Fruit fly (Drosophila melanogaster): ENCODE measurements around the gene betaTub85D.

betaTub85D gene

DNA sequence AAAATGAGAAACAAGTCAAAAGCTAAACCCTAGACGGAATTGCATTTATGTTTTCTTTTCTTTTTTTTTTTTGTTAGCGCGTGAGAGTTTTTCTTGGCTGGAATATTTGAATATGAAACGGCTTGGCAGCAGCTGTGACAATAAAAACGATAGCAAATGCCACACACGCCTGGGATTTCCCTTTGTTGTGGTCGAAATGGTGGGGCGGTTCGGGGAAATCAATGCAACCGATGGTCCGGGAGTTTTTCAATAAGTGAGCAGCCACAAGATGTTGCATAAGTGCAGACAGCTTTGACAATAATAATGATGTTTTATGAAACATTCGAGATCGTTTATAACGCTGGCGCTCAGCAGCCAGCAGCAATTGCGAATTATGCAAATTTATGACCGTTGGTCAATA, 33.3 kb downstream of the betaTub85D start:
- no peak for TF ChIP-seq CG7101 (tag; optimal IDR thresholded peaks at IDR 0.05)
- no peak for TF ChIP-seq ovo (GFP tag; optimal IDR thresholded peaks at IDR 0.05)
- no peak for TF ChIP-seq CG11617 (GFP tag; optimal IDR thresholded peaks at IDR 0.05)
- no peak for TF ChIP-seq cic (GFP tag; optimal IDR thresholded peaks at IDR 0.05)
- no peak for TF ChIP-seq CG1620 (GFP tag; optimal IDR thresholded peaks at IDR 0.05)
- TF ChIP-seq toe (GFP tag; optimal IDR thresholded peaks at IDR 0.05): no peak
- TF ChIP-seq pad (GFP tag; optimal IDR thresholded peaks at IDR 0.05): no peak
- no peak for TF ChIP-seq CG5204 (GFP tag; optimal IDR thresholded peaks at IDR 0.05)
- no peak for TF ChIP-seq CG33017 (tag; optimal IDR thresholded peaks at IDR 0.05)
- no peak for TF ChIP-seq Clk (GFP tag; optimal IDR thresholded peaks at IDR 0.05)
- TF ChIP-seq CG12768 (GFP tag; optimal IDR thresholded peaks at IDR 0.05): no peak

DNA sequence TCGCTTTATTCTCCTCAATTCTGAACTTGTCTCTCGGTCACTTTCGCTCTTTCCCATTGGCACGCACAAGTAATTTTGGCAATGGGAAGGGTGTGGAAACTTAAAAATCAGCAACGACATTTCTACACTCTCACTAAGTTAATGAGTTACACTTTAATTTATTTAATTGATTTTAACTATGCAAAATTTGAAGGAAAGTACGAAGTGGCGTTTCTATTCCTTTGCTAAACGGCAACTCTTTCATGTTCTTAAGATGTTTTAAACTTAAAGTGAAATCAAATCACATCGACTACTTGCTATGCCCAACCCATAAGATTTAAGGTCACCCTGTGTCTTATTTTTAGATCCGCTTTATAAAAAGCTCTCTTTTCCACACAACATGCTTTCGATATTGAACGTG, 39.7 kb downstream of the betaTub85D start:
- peak; percentile 23 for TF ChIP-seq CG11617 (GFP tag; optimal IDR thresholded peaks at IDR 0.05)
- no peak for TF ChIP-seq CG1620 (GFP tag; optimal IDR thresholded peaks at IDR 0.05)
- peak; percentile 79 for TF ChIP-seq kay (GFP tag; ENCODE audit: borderline replicate concordance)

DNA sequence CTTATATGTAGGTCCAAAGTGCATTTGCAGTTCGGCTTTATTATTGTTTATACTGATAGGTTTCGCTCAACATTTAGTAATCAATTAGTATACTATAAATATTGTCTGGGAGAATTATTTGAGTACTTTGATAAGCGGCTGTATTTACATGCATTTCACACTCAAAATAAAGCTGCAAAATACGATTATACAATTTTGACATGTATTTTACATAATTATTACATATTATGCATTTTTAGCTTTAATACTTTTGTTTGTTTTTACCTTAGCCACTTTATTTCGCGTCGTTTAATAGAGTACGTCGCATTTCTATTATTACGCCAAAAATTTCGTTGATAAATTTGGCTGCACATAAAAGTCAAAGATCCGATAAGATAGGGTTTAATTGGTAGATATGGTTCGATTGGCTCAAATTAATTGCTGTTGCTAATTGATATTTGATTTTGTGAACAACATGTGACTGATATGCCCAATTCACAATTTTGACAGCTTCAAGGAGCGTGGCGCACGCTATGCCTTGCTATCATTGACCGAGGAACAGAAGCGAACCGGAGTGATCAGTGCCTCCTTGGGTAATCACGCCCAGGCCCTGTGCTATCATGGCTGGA, 44.1 kb downstream of the betaTub85D start:
- TF ChIP-seq kay (GFP tag; ENCODE audit: borderline replicate concordance): peak; percentile 95
- TF ChIP-seq bab1 (GFP tag; optimal IDR thresholded peaks at IDR 0.05): no peak

DNA sequence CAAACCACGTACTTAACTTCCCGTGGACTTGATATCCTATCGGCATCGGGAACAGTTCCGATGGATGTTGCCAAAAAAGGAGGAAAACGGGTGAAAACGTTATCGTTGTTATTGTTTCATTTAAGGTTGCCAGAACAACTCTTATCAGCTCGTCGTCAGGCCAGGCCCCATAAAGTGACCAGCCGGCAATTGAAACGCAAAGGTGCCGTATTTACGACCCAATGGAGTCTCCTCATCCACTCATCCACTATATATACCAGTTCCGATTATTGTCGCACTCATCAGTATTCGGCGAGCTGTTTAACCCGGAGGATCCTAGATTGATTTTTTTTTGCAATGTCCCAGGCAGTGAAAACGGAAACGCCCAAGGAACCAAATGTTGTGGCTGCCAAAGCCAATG, 45.0 kb downstream of the betaTub85D start, which contains the start of gene Srr:
TSS of gene Srr (plus strand) at position 278 of the 400 bp plus-strand sequence.
- TF ChIP-seq cic (GFP tag; optimal IDR thresholded peaks at IDR 0.05) (no peak), tj (GFP tag; optimal IDR thresholded peaks at IDR 0.05) (peak; percentile 6), CG5204 (GFP tag; optimal IDR thresholded peaks at IDR 0.05) (no peak), pad (GFP tag; optimal IDR thresholded peaks at IDR 0.05) (no peak)

DNA sequence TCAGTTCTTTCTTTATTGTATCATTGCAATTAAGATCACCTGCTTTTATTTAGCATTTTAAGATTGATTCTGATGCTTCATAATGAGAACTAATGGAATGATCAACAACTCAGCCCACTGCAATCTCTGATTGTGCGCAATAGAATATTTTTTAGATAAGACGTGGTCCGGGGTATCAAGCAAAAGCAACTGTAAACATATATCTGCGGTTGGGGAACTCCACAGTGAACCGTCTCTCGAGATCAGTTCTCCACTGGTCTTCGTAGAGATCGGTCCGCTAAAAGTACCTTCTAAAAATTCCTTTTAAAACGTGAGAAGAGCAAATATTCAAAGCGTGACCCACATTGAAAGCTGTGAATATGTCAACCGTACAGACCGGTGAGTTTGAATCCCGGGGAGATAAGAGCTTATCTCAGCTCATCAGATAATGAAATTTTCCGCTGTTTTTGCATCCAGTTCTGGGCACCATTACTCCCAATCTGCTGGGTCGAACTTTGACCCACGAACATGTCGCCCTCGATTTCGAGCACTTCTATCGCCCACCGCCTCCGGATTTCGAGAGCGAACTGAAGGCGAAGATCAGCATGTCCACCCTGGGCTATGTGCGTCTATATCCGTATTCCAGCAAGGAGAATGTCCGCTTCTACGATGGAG, 46.9 kb downstream of the betaTub85D start, which contains the start of gene CG18473:
TSS of gene CG18473 (plus strand) at position 240 of the 654 bp plus-strand sequence.
- no peak for TF ChIP-seq CG12768 (GFP tag; optimal IDR thresholded peaks at IDR 0.05)
- TF ChIP-seq kay (GFP tag; ENCODE audit: borderline replicate concordance): peak; percentile 9

DNA sequence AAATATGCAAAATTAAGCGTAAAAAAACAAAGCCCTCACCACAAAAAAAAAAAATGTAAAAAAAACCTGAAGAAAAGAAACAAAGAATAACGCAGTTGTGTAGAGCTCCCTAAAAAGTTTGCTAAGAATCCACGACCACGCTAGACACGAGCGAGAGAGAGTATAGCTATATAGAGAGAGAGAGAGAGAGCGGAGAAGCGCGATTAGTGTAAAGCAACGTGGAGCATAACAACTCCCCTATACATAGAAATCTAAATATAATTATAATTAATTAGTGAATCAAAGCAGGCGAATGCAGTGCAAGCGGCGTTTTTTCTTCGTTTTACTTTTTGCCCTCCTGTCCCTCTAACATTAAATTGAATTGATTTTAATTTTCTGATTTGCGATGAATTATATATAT, 50.7 kb downstream of the betaTub85D start:
- TF ChIP-seq CG1620 (GFP tag; optimal IDR thresholded peaks at IDR 0.05) (no peak), CG33017 (tag; optimal IDR thresholded peaks at IDR 0.05) (no peak)

Measured in whole organism, adult.